Worm (Caenorhabditis elegans): ENCODE data around the gene F09E5.16.

Gene F09E5.16

ce11 chrII:5321718-5322286, 43.7 kb downstream of the F09E5.16 start (continued):
- TF ChIP-seq Y53G8AR.9 (GFP tag; conservative IDR thresholded peaks at IDR 0.05) (no peak), mel-28 (tag; optimal IDR thresholded peaks at IDR 0.05; ENCODE audit: borderline replicate concordance) (no peak), ceh-58 (GFP tag; IDR thresholded peaks at IDR 0.05) (no peak), nhr-90 (tag; optimal IDR thresholded peaks at IDR 0.05) (no peak), nfya-1 (tag; optimal IDR thresholded peaks at IDR 0.05; ENCODE audit: borderline replicate concordance, insufficient read depth) (no peak), madf-3 (GFP tag; IDR thresholded peaks at IDR 0.05) (no peak), mxl-1 (tag; optimal IDR thresholded peaks at IDR 0.05) (no peak), cebp-2 (GFP tag; IDR thresholded peaks at IDR 0.05) (no peak), attf-5 (GFP tag; optimal IDR thresholded peaks at IDR 0.05) (peak; percentile 11), F37B4.10 (GFP tag; IDR thresholded peaks at IDR 0.05) (no peak), B0035.1 (tag; optimal IDR thresholded peaks at IDR 0.05) (no peak), B0261.1 (tag; optimal IDR thresholded peaks at IDR 0.05) (no peak), Y95B8A.8 (GFP tag; IDR thresholded peaks at IDR 0.05) (no peak), attf-6 (GFP tag; IDR thresholded peaks at IDR 0.05) (no peak), let-526 (GFP tag; IDR thresholded peaks at IDR 0.05) (no peak), ceh-100 (GFP tag; IDR thresholded peaks at IDR 0.05) (no peak), F33H1.4 (GFP tag; IDR thresholded peaks at IDR 0.05) (no peak), ama-1 (optimal IDR thresholded peaks at IDR 0.05) (no peak), ama-1 (GFP tag; optimal IDR thresholded peaks at IDR 0.05) (no peak), Y67H2A.10 (GFP tag; conservative IDR thresholded peaks at IDR 0.05) (no peak), mes-4 (tag; optimal IDR thresholded peaks at IDR 0.05) (no peak), hmg-1.2 (GFP tag; IDR thresholded peaks at IDR 0.05) (peak; percentile 83), die-1 (tag; optimal IDR thresholded peaks at IDR 0.05) (no peak), K11D2.4 (GFP tag; IDR thresholded peaks at IDR 0.05) (0 out of 2 replicates have a peak, but pooled peaks have one; percentile 16), rec-8 (tag; optimal IDR thresholded peaks at IDR 0.05) (no peak), ztf-25 (GFP tag; IDR thresholded peaks at IDR 0.05) (no peak), ztf-3 (GFP tag; optimal IDR thresholded peaks at IDR 0.05) (no peak), ceh-79 (tag; optimal IDR thresholded peaks at IDR 0.05) (no peak), lag-1 (GFP tag; IDR thresholded peaks at IDR 0.05) (no peak), hsf-1 (GFP tag; IDR thresholded peaks at IDR 0.05) (no peak), atf-7 (tag; optimal IDR thresholded peaks at IDR 0.05) (peak; percentile 68), sptf-2 (GFP tag; optimal IDR thresholded peaks at IDR 0.05) (no peak), hlh-26 (GFP tag; conservative IDR thresholded peaks at IDR 0.05) (no peak), ztf-22 (GFP tag; optimal IDR thresholded peaks at IDR 0.05) (peak; percentile 10), hmg-20 (GFP tag; IDR thresholded peaks at IDR 0.05) (no peak), dpff-1 (tag; optimal IDR thresholded peaks at IDR 0.05) (no peak), lin-35 (GFP tag; optimal IDR thresholded peaks at IDR 0.05) (no peak), efl-1 (GFP tag; optimal IDR thresholded peaks at IDR 0.05) (no peak), ceh-27 (GFP tag; optimal IDR thresholded peaks at IDR 0.05) (peak; percentile 62), sea-2 (GFP tag; IDR thresholded peaks at IDR 0.05) (no peak), tbx-9 (tag; optimal IDR thresholded peaks at IDR 0.05; ENCODE audit: borderline replicate concordance) (no peak), nfya-2 (GFP tag; IDR thresholded peaks at IDR 0.05) (no peak), fkh-3 (tag; optimal IDR thresholded peaks at IDR 0.05) (no peak), ztf-6 (GFP tag; IDR thresholded peaks at IDR 0.05) (no peak), mcd-1 (GFP tag; IDR thresholded peaks at IDR 0.05) (peak; percentile 67), nhr-80 (tag; optimal IDR thresholded peaks at IDR 0.05) (peak; percentile 84), F57A8.1 (GFP tag; optimal IDR thresholded peaks at IDR 0.05) (no peak), zfh-2 (GFP tag; conservative IDR thresholded peaks at IDR 0.05) (peak; percentile 98), F49E8.2 (tag; optimal IDR thresholded peaks at IDR 0.05; ENCODE audit: insufficient read depth) (no peak)
